Fruit fly (Drosophila melanogaster) whole organism, embryonic: ENCODE measurements around the gene Pink1.

Experiments
- Atf6 ChIP-seq: fragments of 200-800 bp; sonication (Bioruptor generic); IDR thresholded peaks from 2 replicates; pipeline ENCODE4 v1.3.6; 2022; ENCODE audit warnings: missing biosample characterization, missing genetic modification characterization
- BEAF-32 ChIP-seq: fragments of 200-800 bp; sonication (Bioruptor generic); optimal IDR thresholded peaks from 3 replicates; lab custom pipeline; 2017; ENCODE audit warnings: missing biosample characterization, missing genetic modification characterization, mild to moderate bottlenecking, moderate library complexity, missing genetic modification reagents
- Bdp1 ChIP-seq: fragments of 200-800 bp; sonication (Bioruptor generic); optimal IDR thresholded peaks from 3 replicates; lab custom pipeline; 2016; ENCODE audit warnings: missing biosample characterization, missing genetic modification characterization
- CG10431 ChIP-seq: fragments of 200-800 bp; sonication (Bioruptor generic); optimal IDR thresholded peaks from 3 replicates; lab custom pipeline; 2018; ENCODE audit warnings: missing biosample characterization, mild to moderate bottlenecking, missing genetic modification characterization
- CG11085 ChIP-seq: fragments of 200-800 bp; sonication (Bioruptor generic); IDR thresholded peaks from 2 replicates; pipeline ENCODE4 v1.3.6; 2022; ENCODE audit warnings: missing biosample characterization, missing genetic modification characterization
- CG11398 ChIP-seq: fragments of 200-800 bp; sonication (Bioruptor generic); optimal IDR thresholded peaks from 2 replicates; lab custom pipeline; 2016; ENCODE audit warnings: missing biosample characterization, missing genetic modification characterization
- CG12769 ChIP-seq: fragments of 200-800 bp; sonication (Bioruptor generic); optimal IDR thresholded peaks from 2 replicates; lab custom pipeline; 2019; ENCODE audit warnings: missing biosample characterization, mild to moderate bottlenecking, missing genetic modification characterization, moderate library complexity
- CG12942 ChIP-seq: fragments of 200-800 bp; sonication (Bioruptor generic); optimal IDR thresholded peaks from 3 replicates; lab custom pipeline; 2016; ENCODE audit warnings: missing biosample characterization, missing genetic modification characterization
- CG13123 ChIP-seq: fragments of 200-800 bp; sonication (Bioruptor generic); optimal IDR thresholded peaks from 2 replicates; lab custom pipeline; 2016; ENCODE audit warnings: missing biosample characterization, missing genetic modification characterization
- CG13287 ChIP-seq: fragments of 200-800 bp; sonication (Bioruptor generic); IDR thresholded peaks from 2 replicates; pipeline ENCODE4 v1.3.6; 2022; ENCODE audit warnings: missing biosample characterization, missing genetic modification characterization; ENCODE audit not compliant: partially characterized antibody
- CG13624 ChIP-seq: fragments of 200-800 bp; sonication (Bioruptor generic); optimal IDR thresholded peaks from 2 replicates; lab custom pipeline; 2016; ENCODE audit warnings: missing biosample characterization, missing genetic modification characterization
- CG17361 ChIP-seq: fragments of 200-800 bp; sonication (Bioruptor generic); IDR thresholded peaks from 3 replicates; pipeline ENCODE4 v1.3.6; 2022; ENCODE audit warnings: missing biosample characterization, missing genetic modification characterization
- CG18011 ChIP-seq: fragments of 200-800 bp; sonication (Bioruptor generic); optimal IDR thresholded peaks from 2 replicates; lab custom pipeline; 2017; ENCODE audit warnings: missing biosample characterization, missing genetic modification characterization, mild to moderate bottlenecking, moderate library complexity, missing genotype
- CG1832 ChIP-seq: fragments of 200-800 bp; sonication (Bioruptor generic); optimal IDR thresholded peaks from 2 replicates; lab custom pipeline; 2017; ENCODE audit warnings: missing biosample characterization, mild to moderate bottlenecking, missing genetic modification characterization, inconsistent platforms
- CG30403 ChIP-seq: fragments of 200-800 bp; sonication (Bioruptor generic); optimal IDR thresholded peaks from 3 replicates; lab custom pipeline; 2016; ENCODE audit warnings: missing biosample characterization, missing genetic modification characterization
- CG34224 ChIP-seq: fragments of 200-800 bp; sonication (Bioruptor generic); IDR thresholded peaks from 3 replicates; pipeline ENCODE4 v1.3.6; 2022; ENCODE audit warnings: missing biosample characterization, missing genetic modification characterization; ENCODE audit not compliant: partially characterized antibody
- CG5180 ChIP-seq: fragments of 200-800 bp; sonication (Bioruptor generic); optimal IDR thresholded peaks from 3 replicates; lab custom pipeline; 2017; ENCODE audit warnings: missing biosample characterization, missing genetic modification characterization, mild to moderate bottlenecking, moderate library complexity, missing genetic modification reagents
- CG9437 ChIP-seq: fragments of 200-800 bp; sonication (Bioruptor generic); optimal IDR thresholded peaks from 2 replicates; lab custom pipeline; 2018; ENCODE audit warnings: missing biosample characterization, mild to moderate bottlenecking, missing genetic modification characterization
- D19A ChIP-seq: fragments of 200-800 bp; optimal IDR thresholded peaks from 3 replicates; lab custom pipeline; 2019; ENCODE audit warnings: missing biosample characterization, mild to moderate bottlenecking, missing genetic modification characterization, moderate library complexity
- Dfd ChIP-seq, 2 experiments: fragments of >200 bp; optimal IDR thresholded peaks; 2 replicates each; lab custom pipeline; 2017; ENCODE audit warnings: missing biosample characterization in 2 of 2, missing genetic modification characterization in 2 of 2
- Gug ChIP-seq: fragments of 200-800 bp; sonication (Bioruptor generic); IDR thresholded peaks from 4 replicates; pipeline ENCODE4 v1.3.6; 2022; ENCODE audit warnings: missing biosample characterization, missing genetic modification characterization
- HmgZ ChIP-seq: fragments of 200-800 bp; sonication (Bioruptor generic); optimal IDR thresholded peaks from 2 replicates; lab custom pipeline; 2018; ENCODE audit warnings: missing biosample characterization, mild to moderate bottlenecking, missing genetic modification characterization
- Med ChIP-seq: fragments of 200-800 bp; sonication (Bioruptor generic); peaks from one replicate; lab custom pipeline; 2016; ENCODE audit warnings: missing biosample characterization, missing genetic modification characterization, mild to moderate bottlenecking, inconsistent platforms, moderate library complexity
- Myb ChIP-seq: fragments of 200-800 bp; sonication (Bioruptor generic); optimal IDR thresholded peaks from 2 replicates; lab custom pipeline; 2016; ENCODE audit warnings: missing biosample characterization, missing genetic modification characterization
- NK7.1 ChIP-seq: fragments of 200-800 bp; sonication (Bioruptor generic); optimal IDR thresholded peaks from 3 replicates; lab custom pipeline; 2016; ENCODE audit warnings: missing biosample characterization, missing genetic modification characterization
- Nf-YB ChIP-seq: fragments of 200-800 bp; sonication (Bioruptor generic); optimal IDR thresholded peaks from 3 replicates; lab custom pipeline; 2019; ENCODE audit warnings: missing biosample characterization, mild to moderate bottlenecking, missing genetic modification characterization, moderate library complexity
- NfI ChIP-seq: fragments of 200-800 bp; sonication (Bioruptor generic); optimal IDR thresholded peaks from 3 replicates; lab custom pipeline; 2018; ENCODE audit warnings: missing biosample characterization, mild to moderate bottlenecking, missing genetic modification characterization, moderate library complexity
- Pdp1 ChIP-seq, 2 experiments: fragments of 200-800 bp; sonication (Bioruptor generic); optimal IDR thresholded peaks; 3 replicates each; lab custom pipeline; 2016; ENCODE audit warnings: missing biosample characterization in 2 of 2, missing genetic modification characterization in 2 of 2, mild to moderate bottlenecking in 1 of 2, moderate library complexity in 1 of 2
- Scr ChIP-seq: fragments of 200-800 bp; sonication (Bioruptor generic); IDR thresholded peaks from 2 replicates; pipeline ENCODE4 v1.3.6; 2022; ENCODE audit warnings: missing biosample characterization, missing genetic modification characterization; ENCODE audit not compliant: partially characterized antibody
- bab2 ChIP-seq: fragments of 200-800 bp; sonication (Bioruptor generic); optimal IDR thresholded peaks from 2 replicates; lab custom pipeline; 2016; ENCODE audit warnings: missing biosample characterization, missing genetic modification characterization
- bcd ChIP-seq: fragments of 200-800 bp; sonication (Bioruptor generic); optimal IDR thresholded peaks from 2 replicates; lab custom pipeline; 2017; ENCODE audit warnings: missing biosample characterization, mild to moderate bottlenecking, missing genetic modification characterization
- bigmax ChIP-seq: fragments of 200-800 bp; sonication (Bioruptor generic); optimal IDR thresholded peaks from 2 replicates; lab custom pipeline; 2018; ENCODE audit warnings: missing biosample characterization, mild to moderate bottlenecking, missing genetic modification characterization
- chif ChIP-seq, 2 experiments: fragments of 200-800 bp; sonication (Bioruptor generic); optimal IDR thresholded peaks; 3 replicates each; lab custom pipeline; 2016; ENCODE audit warnings: missing biosample characterization in 2 of 2, missing genetic modification characterization in 2 of 2
- dmrt11E ChIP-seq: fragments of 200-800 bp; sonication (Bioruptor generic); optimal IDR thresholded peaks from 3 replicates; lab custom pipeline; 2018; ENCODE audit warnings: missing biosample characterization, mild to moderate bottlenecking, missing genetic modification characterization, moderate library complexity
- grn ChIP-seq: fragments of 200-800 bp; sonication (Bioruptor generic); optimal IDR thresholded peaks from 3 replicates; lab custom pipeline; 2017; ENCODE audit warnings: missing biosample characterization, missing genetic modification characterization
- gsb ChIP-seq: fragments of 200-800 bp; sonication (Bioruptor generic); IDR thresholded peaks from 2 replicates; pipeline ENCODE4 v1.3.6; 2022; ENCODE audit warnings: missing biosample characterization, missing genetic modification characterization
- hb ChIP-seq: fragments of 200-800 bp; sonication (Bioruptor generic); IDR thresholded peaks from 3 replicates; pipeline ENCODE4 v1.3.6; 2022; ENCODE audit warnings: missing biosample characterization, missing genetic modification characterization; ENCODE audit not compliant: partially characterized antibody
- insv ChIP-seq, 2 experiments: fragments of 200-800 bp; sonication (Bioruptor generic); optimal IDR thresholded peaks; 3 replicates each; lab custom pipeline; 2016 to 2018; ENCODE audit warnings: missing biosample characterization in 2 of 2, missing genetic modification characterization in 2 of 2
- inv ChIP-seq: fragments of 200-800 bp; sonication (Bioruptor generic); IDR thresholded peaks from 2 replicates; pipeline ENCODE4 v1.3.6; 2022; ENCODE audit warnings: missing biosample characterization, missing genetic modification characterization; ENCODE audit not compliant: partially characterized antibody
- mld ChIP-seq: fragments of 200-800 bp; sonication (Bioruptor generic); IDR thresholded peaks from 3 replicates; pipeline ENCODE4 v1.3.6; 2022; ENCODE audit warnings: missing biosample characterization, missing genetic modification characterization; ENCODE audit not compliant: partially characterized antibody
- nerfin-2 ChIP-seq: fragments of 200-800 bp; sonication (Bioruptor generic); IDR thresholded peaks from 2 replicates; pipeline ENCODE4 v1.3.6; 2022; ENCODE audit warnings: missing biosample characterization, missing genetic modification characterization; ENCODE audit not compliant: partially characterized antibody
- nmo ChIP-seq: fragments of 200-800 bp; sonication (Bioruptor generic); optimal IDR thresholded peaks from 2 replicates; lab custom pipeline; 2018; ENCODE audit warnings: missing biosample characterization, mild to moderate bottlenecking, missing genetic modification characterization, moderate library complexity
- pan ChIP-seq, 4 experiments: fragments of >200 bp in 3 of 4; fragments of 200-800 bp in 1 of 4; sonication (Bioruptor generic) in 1 of 4; optimal IDR thresholded peaks in 3 of 4; IDR thresholded peaks in 1 of 4; 2 replicates each; pipeline versions ENCODE4 v1.3.6 to Lab custom; 2017 to 2022; ENCODE audit warnings: missing biosample characterization in 2 of 4, missing genetic modification characterization in 2 of 4, mixed read lengths in 1 of 4
- pfk ChIP-seq: fragments of 200-800 bp; sonication (Bioruptor generic); optimal IDR thresholded peaks from 2 replicates; lab custom pipeline; 2018; ENCODE audit warnings: missing biosample characterization, mild to moderate bottlenecking, missing genetic modification characterization, moderate library complexity
- so ChIP-seq: fragments of 200-800 bp; sonication (Bioruptor generic); IDR thresholded peaks from 3 replicates; pipeline ENCODE4 v1.3.6; 2022; ENCODE audit warnings: missing biosample characterization, missing genetic modification characterization
- sqz ChIP-seq: fragments of 200-800 bp; sonication (Bioruptor generic); optimal IDR thresholded peaks from 3 replicates; lab custom pipeline; 2018; ENCODE audit warnings: missing biosample characterization, mild to moderate bottlenecking, missing genetic modification characterization
- z ChIP-seq: fragments of 200-800 bp; sonication (Bioruptor generic); IDR thresholded peaks from 3 replicates; pipeline ENCODE4 v1.3.6; 2022; ENCODE audit warnings: missing biosample characterization, missing genetic modification characterization
- zfh1 ChIP-seq: fragments of 200-800 bp; sonication (Bioruptor generic); IDR thresholded peaks from 3 replicates; pipeline ENCODE4 v1.3.6; 2022; ENCODE audit warnings: missing biosample characterization, missing genetic modification characterization

Gene Pink1

dm6 chrX:6642593-6643257 lies 40.9 kb upstream of the Pink1 start (continued):
- TF ChIP-seq z (no peak), nerfin-2 (no peak), Dfd (GFP tag; optimal IDR thresholded peaks at IDR 0.05; lab: Kevin White, UChicago) (no peak), bcd (GFP tag; lab: Kevin White, UChicago) (no peak), BEAF-32 (GFP tag; lab: Kevin White, UChicago) (no peak), zfh1 (GFP tag; lab: Robert Waterston, UW) (0 out of 3 replicates have a peak, but pooled peaks have one; percentile 36), CG9437 (no peak), hb (GFP tag; lab: Robert Waterston, UW) (no peak), NfI (no peak), CG13624 (GFP tag; lab: Kevin White, UChicago) (no peak), CG5180 (GFP tag; lab: Kevin White, UChicago) (no peak), mld (GFP tag; lab: Robert Waterston, UW) (no peak), Scr (GFP tag; lab: Robert Waterston, UW) (no peak), pan (optimal IDR thresholded peaks at IDR 0.05; lab: Kevin White, UChicago) (no peak), pan (GFP tag; optimal IDR thresholded peaks at IDR 0.05 in 1 of 2, IDR thresholded peaks at IDR 0.05 in 1 of 2) (no peak), CG12942 (no peak), dmrt11E (tag; lab: Kevin White, UChicago) (peak; percentile 40), Gug (GFP tag; lab: Robert Waterston, UW) (no peak), bigmax (GFP tag; lab: Kevin White, UChicago) (no peak), Pdp1 (GFP tag; optimal IDR thresholded peaks at IDR 0.05; lab: Kevin White, UChicago) (peak in 1 of 2 experiments; percentile 52), CG18011 (GFP tag; lab: Kevin White, UChicago) (no peak), CG12769 (tag; lab: Kevin White, UChicago) (no peak), gsb (GFP tag; lab: Robert Waterston, UW) (no peak), HmgZ (tag; lab: Kevin White, UChicago) (no peak), inv (no peak), CG34224 (GFP tag; lab: Robert Waterston, UW) (no peak), Atf6 (GFP tag; lab: Robert Waterston, UW) (no peak), Med (GFP tag; lab: Kevin White, UChicago) (peak; percentile 59), sqz (no peak), so (GFP tag; lab: Robert Waterston, UW) (no peak), NK7.1 (GFP tag; lab: Kevin White, UChicago) (no peak), CG1832 (peak; percentile 66), CG11085 (GFP tag; lab: Robert Waterston, UW) (no peak), CG30403 (GFP tag; lab: Kevin White, UChicago) (peak; percentile 7), CG13123 (GFP tag; lab: Kevin White, UChicago) (no peak), CG13287 (no peak), grn (GFP tag; lab: Kevin White, UChicago) (peak; percentile 40), CG10431 (GFP tag; lab: Kevin White, UChicago) (no peak), CG17361 (GFP tag; lab: Robert Waterston, UW) (peak; percentile 37; the same call in 1 of the 3 replicates), bab2 (GFP tag; lab: Kevin White, UChicago) (peak; percentile 14), pfk (no peak), insv (GFP tag; optimal IDR thresholded peaks at IDR 0.05; lab: Kevin White, UChicago) (no peak), Nf-YB (GFP tag; lab: Kevin White, UChicago) (no peak), chif (GFP tag; optimal IDR thresholded peaks at IDR 0.05; lab: Kevin White, UChicago) (peak; percentile 21 to 25), D19A (tag; lab: Kevin White, UChicago) (no peak), CG11398 (no peak), nmo (GFP tag; lab: Kevin White, UChicago) (peak; percentile 24), Myb (GFP tag; lab: Kevin White, UChicago) (no peak), Bdp1 (GFP tag; lab: Kevin White, UChicago) (no peak)
